Fruit fly (Drosophila melanogaster): Measurements from ENCODE around the gene Ref1.

The Ref1 gene

DNA sequence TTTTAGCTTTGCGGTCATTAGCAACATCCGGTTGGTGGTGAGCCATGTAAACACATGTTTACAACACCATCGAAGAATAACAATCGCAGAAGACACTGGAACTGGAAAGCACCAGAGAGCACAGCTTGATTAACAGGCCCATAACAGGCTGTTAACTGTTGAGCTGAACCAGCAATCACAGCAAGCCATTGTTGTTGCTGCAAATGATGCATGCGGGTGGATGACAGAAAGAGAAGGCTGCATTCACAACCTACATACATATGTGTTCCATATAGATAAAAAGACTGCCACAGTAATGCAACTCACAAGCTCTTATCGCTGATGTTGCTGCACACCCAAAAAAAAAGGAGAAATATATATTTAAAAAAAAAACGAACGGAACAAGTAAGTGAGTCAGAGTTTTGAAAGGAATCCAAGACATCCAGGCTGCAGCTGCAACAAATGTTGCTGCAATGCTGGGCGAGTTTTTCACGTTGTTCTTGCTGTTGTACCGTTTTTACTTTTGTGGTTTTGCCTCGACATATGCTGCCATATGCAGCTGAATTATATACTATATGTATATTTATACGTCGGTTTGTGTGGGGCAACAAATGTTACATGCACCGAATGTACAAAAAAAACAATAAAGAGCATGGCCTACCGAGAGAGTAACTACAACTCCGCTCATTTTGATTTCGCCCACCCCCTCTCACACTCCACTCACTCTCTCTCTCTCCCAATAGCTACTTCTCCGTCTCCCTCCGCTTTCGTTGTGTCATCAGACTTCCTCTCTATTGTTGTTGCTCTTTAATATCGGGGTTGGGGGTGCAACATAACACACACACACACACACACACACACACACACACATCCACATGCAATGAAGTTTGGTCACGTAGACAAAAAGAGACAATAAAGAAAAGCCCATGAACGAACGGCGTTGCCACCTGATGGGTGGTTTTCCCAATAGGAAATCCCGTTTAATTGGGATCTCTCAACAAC lies 23.0 kb upstream of the Ref1 start (continued):
- no peak for TF ChIP-seq CG13123 (GFP tag; optimal IDR thresholded peaks at IDR 0.05)
- peak; percentile 50 for TF ChIP-seq HLHmδ (GFP tag; optimal IDR thresholded peaks at IDR 0.05)
- peak; percentile 42 for TF ChIP-seq CG6854 (GFP tag; optimal IDR thresholded peaks at IDR 0.05)
- TF ChIP-seq Vsx1 (GFP tag; optimal IDR thresholded peaks at IDR 0.05) = no peak
- no peak for TF ChIP-seq CG11093 (GFP tag; IDR thresholded peaks at IDR 0.05)
- no peak for TF ChIP-seq CG8089 (GFP tag; optimal IDR thresholded peaks at IDR 0.05)
- TF ChIP-seq sisA (GFP tag; IDR thresholded peaks at IDR 0.05) = no peak
- TF ChIP-seq CG32767 (GFP tag; IDR thresholded peaks at IDR 0.05) = no peak
- TF ChIP-seq CG9727 (GFP tag; optimal IDR thresholded peaks at IDR 0.05) = no peak
- TF ChIP-seq CG18764 (GFP tag; optimal IDR thresholded peaks at IDR 0.05) = no peak
- peak; percentile 48; the same call in 1 of the 3 replicates for TF ChIP-seq zen2 (GFP tag; IDR thresholded peaks at IDR 0.05; ENCODE audit: partially characterized antibody)
- TF ChIP-seq Sry-δ (GFP tag; optimal IDR thresholded peaks at IDR 0.05) = no peak
- no peak for TF ChIP-seq dpn (GFP tag; optimal IDR thresholded peaks at IDR 0.05)
- TF ChIP-seq CG12219 (GFP tag; optimal IDR thresholded peaks at IDR 0.05) = peak; percentile 60
- TF ChIP-seq H2.0 (GFP tag; IDR thresholded peaks at IDR 0.05) = no peak
- TF ChIP-seq CG11247 (GFP tag; IDR thresholded peaks at IDR 0.05) = no peak
- TF ChIP-seq CG32532 (GFP tag; IDR thresholded peaks at IDR 0.05) = 0 out of 2 replicates have a peak, but pooled peaks have one; percentile 21
- TF ChIP-seq CG15601 (tag; optimal IDR thresholded peaks at IDR 0.05) = no peak
- no peak for TF ChIP-seq CG17186 (GFP tag; optimal IDR thresholded peaks at IDR 0.05)
- no peak for TF ChIP-seq croc (GFP tag; conservative IDR thresholded peaks at IDR 0.05)
- no peak for TF ChIP-seq CG7745 (tag; optimal IDR thresholded peaks at IDR 0.05)
- no peak for TF ChIP-seq Ets97D (GFP tag; optimal IDR thresholded peaks at IDR 0.05)
- TF ChIP-seq dysf (GFP tag; IDR thresholded peaks at IDR 0.05) = no peak
- TF ChIP-seq crc (GFP tag; optimal IDR thresholded peaks at IDR 0.05) = no peak
- TF ChIP-seq Lhr (GFP tag; optimal IDR thresholded peaks at IDR 0.05) = no peak
- TF ChIP-seq lmd (GFP tag; IDR thresholded peaks at IDR 0.05) = no peak
- TF ChIP-seq Scr (GFP tag; IDR thresholded peaks at IDR 0.05; ENCODE audit: partially characterized antibody) = no peak
- TF ChIP-seq Myb (GFP tag; optimal IDR thresholded peaks at IDR 0.05) = no peak
- no peak for TF ChIP-seq Taf1 (GFP tag; IDR thresholded peaks at IDR 0.05)
- no peak for TF ChIP-seq CG17568 (GFP tag; optimal IDR thresholded peaks at IDR 0.05)
- no peak for TF ChIP-seq CG10654 (GFP tag; optimal IDR thresholded peaks at IDR 0.05)
- peak; percentile 84 for TF ChIP-seq sqz (GFP tag; optimal IDR thresholded peaks at IDR 0.05)
- TF ChIP-seq CG12104 (GFP tag; optimal IDR thresholded peaks at IDR 0.05) = no peak
- no peak for TF ChIP-seq zen (tag; optimal IDR thresholded peaks at IDR 0.05)
- no peak for TF ChIP-seq Oli (tag; optimal IDR thresholded peaks at IDR 0.05)
- peak; percentile 63 for TF ChIP-seq sens (GFP tag)
- TF ChIP-seq MTF-1 (GFP tag; optimal IDR thresholded peaks at IDR 0.05; ENCODE audit: borderline replicate concordance) = no peak
- no peak for TF ChIP-seq CG12299 (tag; optimal IDR thresholded peaks at IDR 0.05)
- no peak for TF ChIP-seq row (GFP tag; IDR thresholded peaks at IDR 0.05)
- TF ChIP-seq CG15479 (GFP tag; optimal IDR thresholded peaks at IDR 0.05) = peak; percentile 28
- TF ChIP-seq CG11723 (GFP tag; optimal IDR thresholded peaks at IDR 0.05) = no peak
- TF ChIP-seq CG1529 (GFP tag; optimal IDR thresholded peaks at IDR 0.05) = peak; percentile 26
- TF ChIP-seq fd64A (GFP tag; optimal IDR thresholded peaks at IDR 0.05) = peak; percentile 19
- no peak for TF ChIP-seq inv (GFP tag; IDR thresholded peaks at IDR 0.05; ENCODE audit: partially characterized antibody)
- TF ChIP-seq CG4820 (GFP tag; optimal IDR thresholded peaks at IDR 0.05) = no peak
- no peak for TF ChIP-seq dati (GFP tag; IDR thresholded peaks at IDR 0.05)
- TF ChIP-seq Oaz (GFP tag; IDR thresholded peaks at IDR 0.05) = no peak
- no peak for TF ChIP-seq CG17612 (GFP tag; IDR thresholded peaks at IDR 0.05)
- no peak for TF ChIP-seq ase (GFP tag; IDR thresholded peaks at IDR 0.05)

All from whole organism, embryonic.